Fruit fly (Drosophila melanogaster): ENCODE measurements around the gene mRpL39.

Gene mRpL39

DNA sequence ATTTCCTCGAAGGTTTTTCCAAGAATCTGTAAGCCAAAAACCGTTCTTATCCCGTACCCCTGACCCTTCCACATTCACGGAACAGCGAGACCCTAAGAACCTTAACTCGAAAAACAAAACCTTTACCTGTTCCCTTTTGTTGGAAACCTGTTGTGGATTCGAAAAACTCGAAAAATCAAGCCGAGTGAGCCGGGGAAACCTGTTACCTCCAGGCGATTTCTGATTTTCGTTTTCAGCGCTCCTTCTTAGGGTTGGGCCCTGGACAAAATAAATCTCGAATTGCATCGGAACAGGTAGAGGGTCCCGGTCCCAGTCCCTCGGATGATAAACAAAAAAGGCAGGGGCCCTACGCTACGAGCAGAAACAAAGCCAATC, 26.2 kb downstream of the mRpL39 start (continued):
- TF ChIP-seq CG32264 (GFP tag; optimal IDR thresholded peaks at IDR 0.05) = no peak
- no peak for TF ChIP-seq sage (GFP tag; optimal IDR thresholded peaks at IDR 0.05)
- peak; percentile 53 for TF ChIP-seq Vsx2 (GFP tag; optimal IDR thresholded peaks at IDR 0.05; ENCODE audit: partially characterized antibody)
- TF ChIP-seq Rel (GFP tag; optimal IDR thresholded peaks at IDR 0.05) = peak; percentile 61
- no peak for TF ChIP-seq Rel (tag; optimal IDR thresholded peaks at IDR 0.05)

DNA sequence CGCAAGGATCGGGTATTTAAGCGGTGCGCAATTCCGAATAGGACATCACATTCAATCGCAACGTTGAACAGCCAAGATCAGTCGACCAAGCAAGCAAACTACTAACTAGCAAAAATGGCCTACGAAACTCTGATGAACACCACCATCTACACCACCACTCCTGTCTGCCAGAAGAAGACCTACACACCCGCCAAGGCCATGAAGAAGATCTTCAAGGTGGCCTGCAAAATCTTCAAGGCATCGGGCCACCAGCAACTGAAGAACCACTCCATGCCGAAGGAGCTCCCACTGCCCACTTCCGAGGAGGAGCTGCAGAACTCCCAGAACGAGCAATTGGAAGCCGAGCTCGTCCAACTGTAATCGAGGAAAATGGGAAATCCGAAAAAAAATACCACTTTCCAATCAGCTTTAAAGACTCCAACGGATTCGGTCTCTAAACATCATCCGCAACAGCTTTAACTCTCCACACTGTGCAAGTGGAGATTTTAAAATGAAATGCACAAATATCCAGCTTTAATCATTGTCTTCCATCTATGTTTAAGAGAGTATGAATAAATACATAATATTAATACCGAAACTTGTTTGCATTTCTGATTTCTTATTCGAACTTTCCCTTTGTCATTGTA, 26.7 kb downstream of the mRpL39 start, which contains the start of gene Brd:
Gene Brd (plus strand): TSS at position 43 of the 626 bp plus-strand sequence.
- TF ChIP-seq Jra (GFP tag; optimal IDR thresholded peaks at IDR 0.05) (no peak), pan (optimal IDR thresholded peaks at IDR 0.05) (no peak), N (GFP tag; optimal IDR thresholded peaks at IDR 0.05) (no peak), Rel (GFP tag; optimal IDR thresholded peaks at IDR 0.05) (no peak), Rel (tag; optimal IDR thresholded peaks at IDR 0.05) (no peak), Dfd (GFP tag; optimal IDR thresholded peaks at IDR 0.05) (no peak), psq (GFP tag; optimal IDR thresholded peaks at IDR 0.05) (no peak), br (GFP tag; optimal IDR thresholded peaks at IDR 0.05) (no peak), CG32264 (GFP tag; optimal IDR thresholded peaks at IDR 0.05) (no peak), brk (GFP tag; optimal IDR thresholded peaks at IDR 0.05) (no peak), h (GFP tag; optimal IDR thresholded peaks at IDR 0.05) (no peak), sage (GFP tag; optimal IDR thresholded peaks at IDR 0.05) (no peak), Myc (optimal IDR thresholded peaks at IDR 0.05) (no peak), ey (GFP tag; optimal IDR thresholded peaks at IDR 0.05) (no peak), Hnf4 (GFP tag; optimal IDR thresholded peaks at IDR 0.05) (no peak), CG9705 (GFP tag; optimal IDR thresholded peaks at IDR 0.05) (no peak), dl (GFP tag; optimal IDR thresholded peaks at IDR 0.05; ENCODE audit: insufficient read depth in 1 of 2, partially characterized antibody in 2 of 2) (no peak)

DNA sequence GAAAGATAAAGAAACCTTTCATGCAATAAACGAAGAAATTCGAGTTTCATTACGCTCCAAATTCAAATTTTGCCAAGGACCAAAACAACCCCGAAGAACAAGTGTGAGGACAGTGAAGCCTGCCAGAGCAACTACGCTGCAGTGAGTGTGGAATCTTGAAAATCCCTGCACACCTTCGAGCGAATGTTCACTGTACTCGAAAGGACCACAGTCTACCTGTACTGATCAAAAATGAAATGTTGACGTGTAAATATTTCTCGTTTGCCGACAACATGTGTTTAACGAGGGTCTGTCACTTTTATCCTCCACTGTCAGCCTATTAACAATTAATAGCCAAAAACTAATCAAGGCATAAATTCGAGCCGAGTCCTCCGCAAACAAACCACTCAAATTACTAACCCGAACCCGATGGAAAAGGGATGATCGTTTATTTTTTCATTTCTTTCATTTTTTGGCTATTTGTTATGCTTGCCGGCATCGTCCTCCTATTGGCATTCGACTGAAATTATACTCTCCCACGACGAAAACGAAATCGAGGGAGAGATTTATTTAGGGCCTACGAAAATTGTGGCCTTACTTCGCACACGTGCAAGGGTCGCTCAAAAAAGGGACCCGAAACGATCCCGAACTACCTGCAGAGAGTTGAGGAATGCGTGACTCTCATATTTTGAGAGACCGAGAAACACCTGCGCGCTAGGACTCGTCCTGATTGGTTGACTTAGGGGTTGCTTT, 27.4 kb downstream of the mRpL39 start:
- TF ChIP-seq Jra (GFP tag; optimal IDR thresholded peaks at IDR 0.05) = no peak
- no peak for TF ChIP-seq dmrt93B (GFP tag; optimal IDR thresholded peaks at IDR 0.05)
- TF ChIP-seq sv (GFP tag; optimal IDR thresholded peaks at IDR 0.05) = no peak
- TF ChIP-seq ey (GFP tag; optimal IDR thresholded peaks at IDR 0.05) = peak; percentile 11
- peak; percentile 37 for TF ChIP-seq fru (GFP tag; optimal IDR thresholded peaks at IDR 0.05)
- peak; percentile 14 for TF ChIP-seq Hnf4 (GFP tag; optimal IDR thresholded peaks at IDR 0.05)
- no peak for TF ChIP-seq tai (GFP tag; optimal IDR thresholded peaks at IDR 0.05)
- no peak for TF ChIP-seq CrebA (GFP tag; optimal IDR thresholded peaks at IDR 0.05; ENCODE audit: borderline replicate concordance)
- TF ChIP-seq CG32264 (GFP tag; optimal IDR thresholded peaks at IDR 0.05) = no peak
- TF ChIP-seq Hr83 (GFP tag; optimal IDR thresholded peaks at IDR 0.05; ENCODE audit: poor library complexity, severe bottlenecking) = no peak
- TF ChIP-seq lola (GFP tag; optimal IDR thresholded peaks at IDR 0.05) = no peak
- TF ChIP-seq sage (GFP tag; optimal IDR thresholded peaks at IDR 0.05) = no peak
- peak; percentile 18 for TF ChIP-seq OdsH (GFP tag; optimal IDR thresholded peaks at IDR 0.05)
- peak; percentile 10 for TF ChIP-seq psq (GFP tag; optimal IDR thresholded peaks at IDR 0.05)
- no peak for TF ChIP-seq Mio (GFP tag; optimal IDR thresholded peaks at IDR 0.05)
- no peak for TF ChIP-seq Dfd (GFP tag; optimal IDR thresholded peaks at IDR 0.05)
- no peak for TF ChIP-seq brk (GFP tag; optimal IDR thresholded peaks at IDR 0.05)
- no peak for TF ChIP-seq Vsx2 (GFP tag; optimal IDR thresholded peaks at IDR 0.05; ENCODE audit: partially characterized antibody)
- TF ChIP-seq Abd-B (GFP tag; optimal IDR thresholded peaks at IDR 0.05) = no peak
- peak; percentile 34 for TF ChIP-seq HLH106 (tag; optimal IDR thresholded peaks at IDR 0.05)
- TF ChIP-seq br (GFP tag; optimal IDR thresholded peaks at IDR 0.05) = peak; percentile 35
- TF ChIP-seq dsf (GFP tag; optimal IDR thresholded peaks at IDR 0.05; ENCODE audit: borderline replicate concordance) = no peak
- TF ChIP-seq Rel (GFP tag; optimal IDR thresholded peaks at IDR 0.05) = no peak
- no peak for TF ChIP-seq Rel (tag; optimal IDR thresholded peaks at IDR 0.05)
- no peak for TF ChIP-seq Myc (optimal IDR thresholded peaks at IDR 0.05)
- TF ChIP-seq foxo (GFP tag; optimal IDR thresholded peaks at IDR 0.05) = peak in 1 of 2 experiments; percentile 50
- peak in 1 of 2 experiments; percentile 13 for TF ChIP-seq dl (GFP tag; optimal IDR thresholded peaks at IDR 0.05; ENCODE audit: insufficient read depth in 1 of 2, partially characterized antibody in 2 of 2)
- TF ChIP-seq N (GFP tag; optimal IDR thresholded peaks at IDR 0.05) = no peak
- no peak for TF ChIP-seq jim (GFP tag; optimal IDR thresholded peaks at IDR 0.05)
- no peak for TF ChIP-seq GATAd (GFP tag; optimal IDR thresholded peaks at IDR 0.05)
- no peak for TF ChIP-seq Hr78 (GFP tag; optimal IDR thresholded peaks at IDR 0.05)
- peak; percentile 28 for TF ChIP-seq rgr (GFP tag; optimal IDR thresholded peaks at IDR 0.05)
- peak; percentile 68 for TF ChIP-seq woc (GFP tag; optimal IDR thresholded peaks at IDR 0.05)
- TF ChIP-seq h (GFP tag; optimal IDR thresholded peaks at IDR 0.05) = peak; percentile 32
- peak; percentile 4 for TF ChIP-seq Sp1 (GFP tag; optimal IDR thresholded peaks at IDR 0.05)
- TF ChIP-seq CG9705 (GFP tag; optimal IDR thresholded peaks at IDR 0.05) = no peak
- TF ChIP-seq usp (GFP tag; optimal IDR thresholded peaks at IDR 0.05) = no peak
- no peak for TF ChIP-seq pan (optimal IDR thresholded peaks at IDR 0.05)
- no peak for TF ChIP-seq Dif (GFP tag; optimal IDR thresholded peaks at IDR 0.05; ENCODE audit: partially characterized antibody)

All from whole organism, wandering third instar larva.